Worm (Caenorhabditis elegans): ENCODE data around the gene fln-1.

DNA sequence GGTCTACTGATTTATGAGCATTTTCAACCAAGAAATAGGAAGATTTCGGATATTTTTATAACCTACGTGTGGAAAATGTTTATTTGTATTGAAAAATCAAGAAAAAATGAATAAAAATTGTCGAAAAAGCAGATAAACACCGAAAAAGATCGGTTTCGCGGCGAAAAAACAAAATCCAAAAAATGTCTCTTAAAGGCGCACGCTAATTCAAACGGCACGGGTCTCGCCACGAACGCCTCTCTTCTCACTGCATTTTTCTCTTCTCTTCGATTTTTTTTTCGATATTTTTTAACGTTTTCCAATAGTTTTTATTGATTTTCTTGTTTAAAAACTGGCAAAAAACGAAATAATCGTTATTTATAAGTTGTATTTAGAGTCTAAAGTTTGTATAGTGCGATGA lies 49.7 kb upstream of the fln-1 start:
- TF ChIP-seq aly-2 (tag; optimal IDR thresholded peaks at IDR 0.05) (no peak), fos-1 (tag; optimal IDR thresholded peaks at IDR 0.05) (no peak), mdl-1 (tag; optimal IDR thresholded peaks at IDR 0.05) (no peak), pha-4 (tag; optimal IDR thresholded peaks at IDR 0.05) (no peak), skn-1 (tag; optimal IDR thresholded peaks at IDR 0.05) (no peak), ceh-28 (tag; optimal IDR thresholded peaks at IDR 0.05) (peak; percentile 32), unc-62 (GFP tag; optimal IDR thresholded peaks at IDR 0.05) (no peak)
